Worm (Caenorhabditis elegans) whole organism, L4 larva: ENCODE results near the gene hir-1.
A peak's percentile ranks its signal among the peaks of the same experiment; 100 is the strongest.

Experiments
- F37D6.2 ChIP-seq: sonication (generic microtip); optimal IDR thresholded peaks from 2 replicates; lab custom pipeline; 2016; ENCODE audit warnings: mild to moderate bottlenecking, missing genetic modification characterization, missing compliant biosample characterization
- F44E2.7 ChIP-seq: fragments of 200-800 bp; sonication (Bioruptor generic); IDR thresholded peaks from 2 replicates; pipeline ENCODE4 v2.1.2; 2022; ENCODE audit warnings: missing genetic modification characterization, missing compliant biosample characterization
- T20F7.1 ChIP-seq: fragments of 200-800 bp; sonication (Bioruptor generic); optimal IDR thresholded peaks from 2 replicates; lab custom pipeline; 2018; ENCODE audit warnings: mild to moderate bottlenecking, missing genetic modification characterization, missing compliant biosample characterization
- T26A8.4 ChIP-seq: fragments of 200-800 bp; sonication (Bioruptor generic); IDR thresholded peaks from 2 replicates; pipeline ENCODE4 v1.3.6; 2022; ENCODE audit warnings: missing genetic modification characterization, missing compliant biosample characterization
- Y105C5A.15 ChIP-seq: fragments of 200-800 bp; sonication (Bioruptor generic); IDR thresholded peaks from 2 replicates; pipeline ENCODE4 v1.3.6; 2022; ENCODE audit warnings: missing genetic modification characterization, missing compliant biosample characterization
- Y48G9A.11 ChIP-seq: fragments of 200-800 bp; sonication (Bioruptor generic); IDR thresholded peaks from 2 replicates; pipeline ENCODE4 v1.3.6; 2022; ENCODE audit warnings: missing genetic modification reagents, missing genetic modification characterization, missing compliant biosample characterization
- Y5F2A.4 ChIP-seq: fragments of 200-800 bp; sonication (Bioruptor generic); optimal IDR thresholded peaks from 2 replicates; lab custom pipeline; 2018; ENCODE audit warnings: mild to moderate bottlenecking, missing genetic modification characterization, missing compliant biosample characterization
- ZK546.5 ChIP-seq, 2 experiments: sonication (generic microtip); optimal IDR thresholded peaks; 2 replicates each; lab custom pipeline; 2017; ENCODE audit warnings: missing biosample characterization in 2 of 2, missing genetic modification characterization in 2 of 2
- aha-1 ChIP-seq: fragments of 150-350 bp; peaks from one replicate; lab custom pipeline; 2014; ENCODE audit warnings: missing biosample characterization, missing genetic modification characterization
- aly-2 ChIP-seq: sonication (generic microtip); optimal IDR thresholded peaks from 2 replicates; lab custom pipeline; 2018; ENCODE audit warnings: missing biosample characterization, missing genetic modification characterization
- ama-1 ChIP-seq: fragments of 150-350 bp; optimal IDR thresholded peaks from 2 replicates; lab custom pipeline; 2014; ENCODE audit warnings: inconsistent platforms, mixed read lengths
- ceh-32 ChIP-seq: sonication (generic microtip); optimal IDR thresholded peaks from 2 replicates; lab custom pipeline; 2016; ENCODE audit warnings: mild to moderate bottlenecking, missing genetic modification characterization, missing compliant biosample characterization; ENCODE audit not compliant: poor library complexity
- ceh-62 ChIP-seq: sonication (generic microtip); optimal IDR thresholded peaks from 2 replicates; lab custom pipeline; 2017; ENCODE audit warnings: missing biosample characterization, missing genetic modification characterization
- cey-2 ChIP-seq: sonication (generic microtip); optimal IDR thresholded peaks from 3 replicates; lab custom pipeline; 2017; ENCODE audit warnings: missing genetic modification characterization, mild to moderate bottlenecking, missing compliant biosample characterization, antibody characterized with exemption, borderline replicate concordance; ENCODE audit not compliant: insufficient read depth
- dmd-6 ChIP-seq: fragments of 200-800 bp; sonication (Bioruptor generic); IDR thresholded peaks from 2 replicates; pipeline ENCODE4 v1.3.6; 2022; ENCODE audit warnings: missing genetic modification reagents, missing genetic modification characterization, missing compliant biosample characterization
- dmd-8 ChIP-seq: fragments of 200-800 bp; sonication (Bioruptor generic); IDR thresholded peaks from 2 replicates; pipeline ENCODE4 v1.3.6; 2022; ENCODE audit warnings: missing genetic modification characterization, missing compliant biosample characterization
- dpl-1 ChIP-seq: fragments of 150-350 bp; optimal IDR thresholded peaks from 2 replicates; lab custom pipeline; 2014; ENCODE audit warnings: missing biosample characterization, missing genetic modification reagents, missing genetic modification characterization
- duxl-1 ChIP-seq: sonication (generic microtip); optimal IDR thresholded peaks from 2 replicates; lab custom pipeline; 2016; ENCODE audit warnings: mild to moderate bottlenecking, missing genetic modification characterization, moderate library complexity, missing compliant biosample characterization; ENCODE audit not compliant: poor library complexity
- dve-1 ChIP-seq: sonication (generic microtip); optimal IDR thresholded peaks from 2 replicates; lab custom pipeline; 2017; ENCODE audit warnings: antibody characterized with exemption, mild to moderate bottlenecking, missing genetic modification characterization, missing compliant biosample characterization; ENCODE audit not compliant: insufficient read depth
- gei-8 ChIP-seq: fragments of 200-800 bp; sonication (Bioruptor generic); optimal IDR thresholded peaks from 2 replicates; lab custom pipeline; 2018; ENCODE audit warnings: mild to moderate bottlenecking, missing genetic modification characterization, missing compliant biosample characterization
- hlh-30 ChIP-seq: sonication (generic microtip); optimal IDR thresholded peaks from 2 replicates; lab custom pipeline; 2017; ENCODE audit warnings: antibody characterized with exemption, mild to moderate bottlenecking, missing genetic modification characterization, missing compliant biosample characterization; ENCODE audit not compliant: insufficient read depth
- hmg-1.1 ChIP-seq: fragments of 200-800 bp; sonication (Bioruptor generic); IDR thresholded peaks from 2 replicates; pipeline ENCODE4 v1.3.6; 2022; ENCODE audit warnings: missing genetic modification reagents, missing genetic modification characterization, missing compliant biosample characterization
- jun-1 ChIP-seq: fragments of 150-350 bp; optimal IDR thresholded peaks from 2 replicates; lab custom pipeline; 2014; ENCODE audit warnings: missing biosample characterization, missing genetic modification reagents, missing genetic modification characterization
- lim-7 ChIP-seq: fragments of 200-800 bp; sonication (Bioruptor generic); IDR thresholded peaks from 2 replicates; pipeline ENCODE4 v1.3.6; 2022; ENCODE audit warnings: missing genetic modification characterization, missing compliant biosample characterization
- lin-1 ChIP-seq: fragments of 200-800 bp; sonication (Bioruptor generic); IDR thresholded peaks from 2 replicates; pipeline ENCODE4 v1.3.6; 2022; ENCODE audit warnings: missing genetic modification reagents, missing genetic modification characterization, missing compliant biosample characterization
- lin-13 ChIP-seq: fragments of 150-350 bp; optimal IDR thresholded peaks from 2 replicates; lab custom pipeline; 2014; ENCODE audit warnings: missing biosample characterization, missing genetic modification reagents, missing genetic modification characterization
- lin-38 ChIP-seq: fragments of 200-800 bp; sonication (Bioruptor generic); IDR thresholded peaks from 2 replicates; pipeline ENCODE4 v1.3.6; 2022; ENCODE audit warnings: missing genetic modification reagents, missing genetic modification characterization, missing compliant biosample characterization
- lsy-2 ChIP-seq, 2 experiments: fragments of 150-350 bp in 1 of 2; sonication (generic microtip) in 1 of 2; optimal IDR thresholded peaks; 2 replicates each; lab custom pipeline; 2014 to 2017; ENCODE audit warnings: missing biosample characterization in 2 of 2, missing genetic modification characterization in 2 of 2
- madf-5 ChIP-seq, 2 experiments: fragments of 200-800 bp; sonication (Bioruptor generic); IDR thresholded peaks; 2 replicates each; pipeline ENCODE4 v1.3.6; 2022; ENCODE audit warnings: missing compliant biosample characterization in 2 of 2, missing genetic modification characterization in 2 of 2
- madf-9 ChIP-seq: fragments of 200-800 bp; sonication (Bioruptor generic); conservative IDR thresholded peaks from 2 replicates; pipeline ENCODE4 v1.3.6; 2022; ENCODE audit warnings: missing genetic modification reagents, missing genetic modification characterization, missing compliant biosample characterization
- mep-1 ChIP-seq: fragments of 150-350 bp; sonication (generic microtip); optimal IDR thresholded peaks from 3 replicates; lab custom pipeline; 2014; ENCODE audit warnings: missing biosample characterization, missing genetic modification characterization
- mxl-2 ChIP-seq: fragments of 200-800 bp; sonication (Bioruptor generic); conservative IDR thresholded peaks from 2 replicates; pipeline ENCODE4 v1.3.6; 2022; ENCODE audit warnings: missing genetic modification reagents, missing genetic modification characterization, missing compliant biosample characterization
- mxl-3 ChIP-seq: fragments of 200-800 bp; sonication (Bioruptor generic); optimal IDR thresholded peaks from 2 replicates; lab custom pipeline; 2018; ENCODE audit warnings: mild to moderate bottlenecking, missing genetic modification characterization, missing compliant biosample characterization
- nhr-11 ChIP-seq: fragments of 150-350 bp; optimal IDR thresholded peaks from 2 replicates; lab custom pipeline; 2014; ENCODE audit warnings: missing biosample characterization, missing genetic modification characterization
- nhr-111 ChIP-seq: fragments of 200-800 bp; sonication (Bioruptor generic); optimal IDR thresholded peaks from 2 replicates; lab custom pipeline; 2018; ENCODE audit warnings: mild to moderate bottlenecking, missing genetic modification characterization, missing compliant biosample characterization
- nhr-28 ChIP-seq: fragments of 150-350 bp; optimal IDR thresholded peaks from 2 replicates; lab custom pipeline; 2014; ENCODE audit warnings: missing biosample characterization, missing genetic modification characterization
- nhr-6 ChIP-seq: fragments of 150-350 bp; optimal IDR thresholded peaks from 2 replicates; lab custom pipeline; 2014; ENCODE audit warnings: missing biosample characterization, missing genetic modification characterization
- pqm-1 ChIP-seq: sonication (generic microtip); optimal IDR thresholded peaks from 2 replicates; lab custom pipeline; 2017; ENCODE audit warnings: missing biosample characterization, missing genetic modification characterization
- rbr-2 ChIP-seq: sonication (generic microtip); optimal IDR thresholded peaks from 2 replicates; lab custom pipeline; 2016; ENCODE audit warnings: missing genotype, missing genetic modification characterization, missing compliant biosample characterization
- set-16 ChIP-seq: fragments of 200-800 bp; sonication (Bioruptor generic); IDR thresholded peaks from 2 replicates; pipeline ENCODE4 v1.3.6; 2022; ENCODE audit warnings: missing genetic modification reagents, missing genetic modification characterization, missing compliant biosample characterization
- skn-1 ChIP-seq: fragments of 150-350 bp; optimal IDR thresholded peaks from 2 replicates; lab custom pipeline; 2014; ENCODE audit warnings: missing biosample characterization, missing genetic modification characterization
- snpc-1.2 ChIP-seq: fragments of 200-800 bp; sonication (Bioruptor generic); IDR thresholded peaks from 2 replicates; pipeline ENCODE4 v1.3.6; 2022; ENCODE audit warnings: missing genetic modification reagents, missing genetic modification characterization, missing compliant biosample characterization
- spr-3 ChIP-seq: fragments of 200-800 bp; sonication (Bioruptor generic); optimal IDR thresholded peaks from 2 replicates; lab custom pipeline; 2018; ENCODE audit warnings: mild to moderate bottlenecking, missing genetic modification characterization, missing compliant biosample characterization
- tag-97 ChIP-seq: fragments of 200-800 bp; sonication (Bioruptor generic); IDR thresholded peaks from 2 replicates; pipeline ENCODE4 v1.3.6; 2022; ENCODE audit warnings: missing genetic modification characterization, missing compliant biosample characterization
- tra-1 ChIP-seq: fragments of 200-800 bp; sonication (Bioruptor generic); IDR thresholded peaks from 2 replicates; pipeline ENCODE4 v1.3.6; 2022; ENCODE audit warnings: missing genetic modification reagents, missing genetic modification characterization, missing compliant biosample characterization
- unc-39 ChIP-seq: sonication (generic microtip); optimal IDR thresholded peaks from 2 replicates; lab custom pipeline; 2017; ENCODE audit warnings: missing biosample characterization, missing genetic modification characterization
- vab-7 ChIP-seq: fragments of 200-800 bp; sonication (Bioruptor generic); IDR thresholded peaks from 2 replicates; pipeline ENCODE4 v1.3.6; 2022; ENCODE audit warnings: missing genetic modification reagents, missing genetic modification characterization, missing compliant biosample characterization
- zag-1 ChIP-seq: fragments of 150-350 bp; optimal IDR thresholded peaks from 2 replicates; lab custom pipeline; 2014; ENCODE audit warnings: missing biosample characterization, missing genetic modification characterization
- zfp-3 ChIP-seq: fragments of 200-800 bp; sonication (Bioruptor generic); conservative IDR thresholded peaks from 2 replicates; pipeline ENCODE4 v1.3.6; 2022; ENCODE audit warnings: missing genetic modification reagents, missing genetic modification characterization, missing compliant biosample characterization
- zip-11 ChIP-seq: fragments of 200-800 bp; sonication (Bioruptor generic); IDR thresholded peaks from 2 replicates; pipeline ENCODE4 v1.3.6; 2022; ENCODE audit warnings: missing genetic modification characterization, missing compliant biosample characterization
- zip-2 ChIP-seq: fragments of 150-350 bp; optimal IDR thresholded peaks from 2 replicates; lab custom pipeline; 2014; ENCODE audit warnings: missing biosample characterization, missing genetic modification characterization
- ztf-11 ChIP-seq: fragments of 150-350 bp; optimal IDR thresholded peaks from 2 replicates; lab custom pipeline; 2014; ENCODE audit warnings: missing biosample characterization, missing genetic modification characterization

The hir-1 gene

DNA sequence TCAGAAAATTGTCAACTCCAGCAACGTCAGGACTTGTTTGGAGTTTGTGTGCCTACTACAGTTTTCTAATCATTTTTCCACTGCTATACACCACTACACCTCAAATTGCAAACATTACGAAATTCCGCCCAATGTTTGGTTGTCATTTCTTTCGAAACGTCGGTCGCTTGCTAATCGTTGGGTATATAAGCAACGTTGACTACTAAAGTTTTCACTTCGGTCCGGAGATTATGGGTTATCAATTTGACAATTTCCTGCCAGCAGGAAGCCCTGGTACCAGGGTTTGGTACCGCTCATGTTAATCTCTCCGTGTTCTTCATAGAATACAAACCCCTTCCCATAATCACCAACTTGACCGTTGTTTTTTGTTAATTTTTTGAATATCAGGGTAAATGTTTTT is 54.1 kb downstream of the hir-1 start (continued):
- TF ChIP-seq lin-38 (GFP tag; lab: Robert Waterston, UW) (peak; percentile 54), spr-3 (GFP tag; lab: Kevin White, UChicago) (no peak), tra-1 (0 out of 2 replicates have a peak, but pooled peaks have one; percentile 18), zip-11 (GFP tag; lab: Robert Waterston, UW) (no peak), T26A8.4 (peak; percentile 80), madf-5 (GFP tag; IDR thresholded peaks at IDR 0.05; lab: Robert Waterston, UW) (no peak), nhr-6 (tag; lab: Kevin White, UChicago) (peak; percentile 9), dmd-6 (GFP tag; lab: Robert Waterston, UW) (peak; percentile 76), zag-1 (no peak), lin-1 (peak; percentile 64; the same call in 1 of the 2 replicates), aly-2 (tag; lab: Kevin White, UChicago) (no peak), cey-2 (no peak), ztf-11 (no peak), nhr-28 (tag; lab: Kevin White, UChicago) (peak; percentile 98), madf-9 (no peak), mep-1 (tag; lab: Kevin White, UChicago) (peak; percentile 61), hmg-1.1 (GFP tag; lab: Robert Waterston, UW) (no peak), dmd-8 (GFP tag; lab: Robert Waterston, UW) (peak; percentile 68; the same call in 1 of the 2 replicates), snpc-1.2 (GFP tag; lab: Robert Waterston, UW) (no peak), zip-2 (tag; lab: Kevin White, UChicago) (peak; percentile 92), vab-7 (no peak), mxl-3 (peak; percentile 35), rbr-2 (tag; lab: Kevin White, UChicago) (peak; percentile 36), lim-7 (GFP tag; lab: Robert Waterston, UW) (no peak), mxl-2 (GFP tag; lab: Robert Waterston, UW) (no peak), dpl-1 (GFP tag; lab: Kevin White, UChicago) (peak; percentile 47), aha-1 (tag; lab: Kevin White, UChicago) (peak; percentile 98), T20F7.1 (GFP tag; lab: Kevin White, UChicago) (peak; percentile 45), ama-1 (no peak), zfp-3 (GFP tag; lab: Robert Waterston, UW) (no peak), hlh-30 (peak; percentile 17), F37D6.2 (tag; lab: Kevin White, UChicago) (no peak), lin-13 (GFP tag; lab: Kevin White, UChicago) (peak; percentile 23), Y5F2A.4 (no peak), lsy-2 (tag; optimal IDR thresholded peaks at IDR 0.05; lab: Kevin White, UChicago) (peak in 1 of 2 experiments; percentile 79), ceh-32 (tag; lab: Kevin White, UChicago) (no peak), pqm-1 (tag; lab: Kevin White, UChicago) (peak; percentile 47), nhr-111 (GFP tag; lab: Kevin White, UChicago) (no peak), unc-39 (no peak), skn-1 (no peak), set-16 (no peak), ZK546.5 (tag; optimal IDR thresholded peaks at IDR 0.05; lab: Kevin White, UChicago) (no peak), nhr-11 (tag; lab: Kevin White, UChicago) (no peak), gei-8 (GFP tag; lab: Kevin White, UChicago) (no peak), Y105C5A.15 (GFP tag; lab: Robert Waterston, UW) (no peak), F44E2.7 (no peak), duxl-1 (tag; lab: Kevin White, UChicago) (no peak), ceh-62 (tag; lab: Kevin White, UChicago) (no peak), dve-1 (tag; lab: Kevin White, UChicago) (peak; percentile 96), Y48G9A.11 (GFP tag; lab: Robert Waterston, UW) (no peak), jun-1 (tag; lab: Kevin White, UChicago) (no peak), tag-97 (GFP tag; lab: Robert Waterston, UW) (no peak)
